Worm (Caenorhabditis elegans): ENCODE measurements around the gene trpp-12.

DNA sequence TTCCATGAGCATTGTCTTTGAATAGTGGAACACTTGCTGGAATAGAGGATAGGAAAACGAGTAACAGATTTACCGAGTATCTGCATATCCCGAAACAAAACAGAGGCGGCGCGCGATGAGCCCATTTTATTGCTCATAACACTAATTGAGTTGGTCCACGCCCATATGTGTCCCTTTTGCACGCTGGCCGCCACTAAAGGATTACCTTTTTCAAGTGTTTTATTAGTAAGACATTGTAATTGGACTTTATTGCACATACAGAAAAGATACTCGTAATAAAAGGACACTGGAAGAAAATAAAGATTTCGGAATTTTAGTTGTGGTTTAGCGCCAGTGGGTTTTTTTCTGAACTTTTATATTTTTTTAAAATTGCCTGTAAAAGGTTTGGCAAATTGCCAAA is 3.8 kb downstream of the trpp-12 start, which contains the start of gene hlh-15:
- TF ChIP-seq tab-1 (GFP tag; IDR thresholded peaks at IDR 0.05) (no peak), cog-1 (tag; optimal IDR thresholded peaks at IDR 0.05) (no peak), ztf-29 (GFP tag; IDR thresholded peaks at IDR 0.05) (no peak)

All from whole organism, midembryonic.